Worm (Caenorhabditis elegans): ENCODE measurements around the gene F58A4.2.

Gene F58A4.2

ce11 chrIII:9615114-9615513 lies 14.6 kb upstream of the F58A4.2 start:
- TF ChIP-seq ztf-29 (GFP tag; IDR thresholded peaks at IDR 0.05) (no peak), ztf-23 (GFP tag; IDR thresholded peaks at IDR 0.05) (no peak), flt-1 (GFP tag; IDR thresholded peaks at IDR 0.05) (no peak), cog-1 (tag; optimal IDR thresholded peaks at IDR 0.05) (no peak), med-1 (GFP tag; optimal IDR thresholded peaks at IDR 0.05; ENCODE audit: insufficient read depth) (no peak), ref-1 (GFP tag; conservative IDR thresholded peaks at IDR 0.05) (no peak), klf-2 (GFP tag; conservative IDR thresholded peaks at IDR 0.05) (no peak), tab-1 (GFP tag; IDR thresholded peaks at IDR 0.05) (no peak)

- TF ChIP-seq tab-1 (GFP tag; IDR thresholded peaks at IDR 0.05) (no peak), ztf-29 (GFP tag; IDR thresholded peaks at IDR 0.05) (no peak), flt-1 (GFP tag; IDR thresholded peaks at IDR 0.05) (no peak), klf-2 (GFP tag; conservative IDR thresholded peaks at IDR 0.05) (no peak), T22C8.4 (GFP tag; IDR thresholded peaks at IDR 0.05) (no peak), ref-1 (GFP tag; conservative IDR thresholded peaks at IDR 0.05) (no peak), ztf-23 (GFP tag; IDR thresholded peaks at IDR 0.05) (no peak), cog-1 (tag; optimal IDR thresholded peaks at IDR 0.05) (no peak), med-1 (GFP tag; optimal IDR thresholded peaks at IDR 0.05; ENCODE audit: insufficient read depth) (no peak)
Observed at ce11 chrIII:9614211-9614610, 13.7 kb upstream of the F58A4.2 start, which contains the start of the genes pri-1 and F58A4.6. Gene pri-1 (minus strand): TSS chrIII:9614281. Gene F58A4.6 (plus strand): TSS chrIII:9614482.

ce11 chrIII:9612097-9612496 lies 11.6 kb upstream of the F58A4.2 start, which contains the start of gene bbs-4:
Gene bbs-4 (minus strand): TSS chrIII:9612197.
- no peak for TF ChIP-seq klf-2 (GFP tag; conservative IDR thresholded peaks at IDR 0.05)
- TF ChIP-seq ref-1 (GFP tag; conservative IDR thresholded peaks at IDR 0.05), result no peak
- no peak for TF ChIP-seq cog-1 (tag; optimal IDR thresholded peaks at IDR 0.05)
- TF ChIP-seq tab-1 (GFP tag; IDR thresholded peaks at IDR 0.05), result no peak
- TF ChIP-seq med-1 (GFP tag; optimal IDR thresholded peaks at IDR 0.05; ENCODE audit: insufficient read depth), result no peak
- TF ChIP-seq ztf-29 (GFP tag; IDR thresholded peaks at IDR 0.05), result no peak
- no peak for TF ChIP-seq flt-1 (GFP tag; IDR thresholded peaks at IDR 0.05)
- TF ChIP-seq ztf-23 (GFP tag; IDR thresholded peaks at IDR 0.05), result no peak
- no peak for TF ChIP-seq T22C8.4 (GFP tag; IDR thresholded peaks at IDR 0.05)

ce11 chrIII:9608650-9609049 lies 8.1 kb upstream of the F58A4.2 start, which contains the start of gene clec-161:
Gene clec-161 (minus strand): TSS chrIII:9608750.
- TF ChIP-seq ztf-23 (GFP tag; IDR thresholded peaks at IDR 0.05) (no peak), flt-1 (GFP tag; IDR thresholded peaks at IDR 0.05) (no peak), med-1 (GFP tag; optimal IDR thresholded peaks at IDR 0.05; ENCODE audit: insufficient read depth) (no peak)

- TF ChIP-seq ztf-23 (GFP tag; IDR thresholded peaks at IDR 0.05) (no peak), klf-2 (GFP tag; conservative IDR thresholded peaks at IDR 0.05) (no peak), T22C8.4 (GFP tag; IDR thresholded peaks at IDR 0.05) (no peak), tab-1 (GFP tag; IDR thresholded peaks at IDR 0.05) (no peak)
Observed at ce11 chrIII:9598168-9598567, 2.4 kb downstream of the F58A4.2 start, which contains the start of gene F58A4.1. Gene F58A4.1 (plus strand): TSS chrIII:9598468.

- TF ChIP-seq T22C8.4 (GFP tag; IDR thresholded peaks at IDR 0.05) (no peak), flt-1 (GFP tag; IDR thresholded peaks at IDR 0.05) (no peak), tab-1 (GFP tag; IDR thresholded peaks at IDR 0.05) (no peak), ztf-23 (GFP tag; IDR thresholded peaks at IDR 0.05) (no peak), ref-1 (GFP tag; conservative IDR thresholded peaks at IDR 0.05) (no peak), ztf-29 (GFP tag; IDR thresholded peaks at IDR 0.05) (no peak)
Observed at ce11 chrIII:9597044-9597443, 3.5 kb downstream of the F58A4.2 start, which contains the start of gene C48B4.12. Gene C48B4.12 (plus strand): TSS chrIII:9597344.

- TF ChIP-seq cog-1 (tag; optimal IDR thresholded peaks at IDR 0.05), result no peak
- no peak for TF ChIP-seq med-1 (GFP tag; optimal IDR thresholded peaks at IDR 0.05; ENCODE audit: insufficient read depth)
- no peak for TF ChIP-seq klf-2 (GFP tag; conservative IDR thresholded peaks at IDR 0.05)
- no peak for TF ChIP-seq flt-1 (GFP tag; IDR thresholded peaks at IDR 0.05)
- no peak for TF ChIP-seq ztf-29 (GFP tag; IDR thresholded peaks at IDR 0.05)
- TF ChIP-seq tab-1 (GFP tag; IDR thresholded peaks at IDR 0.05), result no peak
- no peak for TF ChIP-seq ztf-23 (GFP tag; IDR thresholded peaks at IDR 0.05)
- TF ChIP-seq T22C8.4 (GFP tag; IDR thresholded peaks at IDR 0.05), result no peak
- no peak for TF ChIP-seq ref-1 (GFP tag; conservative IDR thresholded peaks at IDR 0.05)
Observed at ce11 chrIII:9595563-9595962, 5.0 kb downstream of the F58A4.2 start, which contains the start of gene rom-2. Gene rom-2 (minus strand): TSS chrIII:9595663.

ce11 chrIII:9592118-9592517 lies 8.4 kb downstream of the F58A4.2 start, which contains the start of gene acox-1.5:
Gene acox-1.5 (minus strand): TSS chrIII:9592192.
- no peak for TF ChIP-seq ztf-23 (GFP tag; IDR thresholded peaks at IDR 0.05)
- no peak for TF ChIP-seq cog-1 (tag; optimal IDR thresholded peaks at IDR 0.05)
- no peak for TF ChIP-seq ref-1 (GFP tag; conservative IDR thresholded peaks at IDR 0.05)
- TF ChIP-seq ztf-29 (GFP tag; IDR thresholded peaks at IDR 0.05), result no peak
- no peak for TF ChIP-seq klf-2 (GFP tag; conservative IDR thresholded peaks at IDR 0.05)
- no peak for TF ChIP-seq T22C8.4 (GFP tag; IDR thresholded peaks at IDR 0.05)
- TF ChIP-seq flt-1 (GFP tag; IDR thresholded peaks at IDR 0.05), result no peak
- TF ChIP-seq tab-1 (GFP tag; IDR thresholded peaks at IDR 0.05), result no peak
- TF ChIP-seq med-1 (GFP tag; optimal IDR thresholded peaks at IDR 0.05; ENCODE audit: insufficient read depth), result no peak

ce11 chrIII:9590212-9590611 lies 10.3 kb downstream of the F58A4.2 start:
- no peak for TF ChIP-seq ztf-29 (GFP tag; IDR thresholded peaks at IDR 0.05)
- TF ChIP-seq T22C8.4 (GFP tag; IDR thresholded peaks at IDR 0.05), result no peak
- TF ChIP-seq tab-1 (GFP tag; IDR thresholded peaks at IDR 0.05), result no peak
- no peak for TF ChIP-seq med-1 (GFP tag; optimal IDR thresholded peaks at IDR 0.05; ENCODE audit: insufficient read depth)
- TF ChIP-seq ztf-23 (GFP tag; IDR thresholded peaks at IDR 0.05), result no peak
- no peak for TF ChIP-seq ref-1 (GFP tag; conservative IDR thresholded peaks at IDR 0.05)
- no peak for TF ChIP-seq cog-1 (tag; optimal IDR thresholded peaks at IDR 0.05)
- no peak for TF ChIP-seq flt-1 (GFP tag; IDR thresholded peaks at IDR 0.05)
- TF ChIP-seq klf-2 (GFP tag; conservative IDR thresholded peaks at IDR 0.05), result no peak

- TF ChIP-seq T22C8.4 (GFP tag; IDR thresholded peaks at IDR 0.05) (no peak), ztf-29 (GFP tag; IDR thresholded peaks at IDR 0.05) (no peak)
Observed at ce11 chrIII:9585314-9585713, 15.2 kb downstream of the F58A4.2 start.
